Worm (Caenorhabditis elegans) whole organism, mixed stage, embryonic: Measurements from ENCODE around the gene str-97.

Experiments used
- lsy-2 ChIP-seq: fragments of 150-350 bp; optimal IDR thresholded peaks from 2 replicates; lab custom pipeline; 2014; ENCODE audit warnings: missing biosample characterization, missing genetic modification characterization
- nhr-237 ChIP-seq: fragments of 150-350 bp; optimal IDR thresholded peaks from 2 replicates; lab custom pipeline; 2014; ENCODE audit warnings: missing biosample characterization, missing genetic modification characterization
- pha-4 ChIP-seq: fragments of 150-350 bp; optimal IDR thresholded peaks from 2 replicates; lab custom pipeline; 2018; ENCODE audit warnings: missing biosample characterization, missing genetic modification reagents, missing genetic modification characterization
- unc-62 ChIP-seq: fragments of 150-350 bp; optimal IDR thresholded peaks from 2 replicates; lab custom pipeline; 2014; ENCODE audit warnings: missing biosample characterization, missing genetic modification reagents, missing genetic modification characterization

ce11 chrV:16121451-16121850 lies 33.6 kb downstream of the str-97 start:
- TF ChIP-seq nhr-237 (tag; lab: Kevin White, UChicago): no peak
- no peak for TF ChIP-seq unc-62 (GFP tag; lab: Kevin White, UChicago)
- TF ChIP-seq pha-4 (tag; lab: Kevin White, UChicago): no peak
- no peak for TF ChIP-seq lsy-2
